Worm (Caenorhabditis elegans) whole organism, L4/young adult: ENCODE data around the gene unc-46.

Source experiments
- W03F9.2 ChIP-seq: fragments of 150-350 bp; optimal IDR thresholded peaks from 2 replicates; lab custom pipeline; 2014; ENCODE audit warnings: missing biosample characterization, missing genetic modification characterization
- him-1 ChIP-seq: sonication (generic microtip); optimal IDR thresholded peaks from 2 replicates; lab custom pipeline; 2016; ENCODE audit warnings: missing genotype, missing genetic modification reagents, missing genetic modification characterization, missing compliant biosample characterization

DNA sequence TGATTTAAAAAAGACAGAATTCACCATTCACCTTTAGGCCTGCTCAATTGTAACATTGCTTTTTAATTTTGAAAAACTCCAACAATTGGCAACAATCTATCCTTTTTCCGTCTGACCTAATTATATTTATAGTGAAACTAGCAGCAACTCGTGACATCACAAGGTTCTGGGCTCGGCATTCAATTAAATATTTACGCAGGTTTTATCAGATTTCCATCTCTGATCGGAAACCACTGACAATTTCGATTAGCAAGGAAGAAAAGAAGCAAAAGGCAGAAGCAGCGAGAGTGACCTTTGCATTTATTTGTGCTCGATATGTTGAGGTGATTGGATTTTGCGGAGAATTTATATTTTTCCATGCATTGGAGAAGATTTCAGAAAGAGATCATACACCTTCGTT, 8.4 kb downstream of the unc-46 start:
- TF ChIP-seq him-1 (tag; lab: Kevin White, UChicago) (no peak), W03F9.2 (tag; lab: Kevin White, UChicago) (no peak)
